Worm (Caenorhabditis elegans) whole organism, L3 larva: Measurements from ENCODE around the gene srh-235.

Experiments used
- eor-1 ChIP-seq, 2 experiments: fragments of 150-350 bp; optimal IDR thresholded peaks; 2 replicates each; lab custom pipeline; 2014 to 2018; ENCODE audit warnings: missing biosample characterization in 2 of 2, missing genetic modification characterization in 2 of 2
- lin-15B ChIP-seq: fragments of 150-350 bp; optimal IDR thresholded peaks from 2 replicates; lab custom pipeline; 2014; ENCODE audit warnings: missing biosample characterization, missing genetic modification characterization
- nhr-11 ChIP-seq: fragments of 150-350 bp; optimal IDR thresholded peaks from 2 replicates; lab custom pipeline; 2014; ENCODE audit warnings: missing biosample characterization, missing genetic modification characterization
- nhr-237 ChIP-seq: fragments of 150-350 bp; optimal IDR thresholded peaks from 2 replicates; lab custom pipeline; 2014; ENCODE audit warnings: missing biosample characterization, missing genetic modification characterization
- nhr-76 ChIP-seq: fragments of 150-350 bp; sonication (generic microtip); optimal IDR thresholded peaks from 5 replicates; lab custom pipeline; 2014; ENCODE audit warnings: missing biosample characterization, missing genetic modification characterization
- pha-4 ChIP-seq: fragments of 150-350 bp; optimal IDR thresholded peaks from 2 replicates; lab custom pipeline; 2014; ENCODE audit warnings: missing biosample characterization, missing genetic modification reagents, missing genetic modification characterization
- tbx-2 ChIP-seq: sonication (generic microtip); optimal IDR thresholded peaks from 2 replicates; lab custom pipeline; 2016; ENCODE audit warnings: mild to moderate bottlenecking, missing genetic modification characterization, missing compliant biosample characterization
- unc-39 ChIP-seq: sonication (generic microtip); optimal IDR thresholded peaks from 4 replicates; lab custom pipeline; 2017; ENCODE audit warnings: missing biosample characterization, missing genetic modification characterization

ce11 chrV:17496071-17496470 is 24.6 kb upstream of the srh-235 start, which contains the start of gene srh-118:
- TF ChIP-seq lin-15B (tag; lab: Kevin White, UChicago) (no peak), nhr-11 (tag; lab: Kevin White, UChicago) (no peak), unc-39 (tag; lab: Kevin White, UChicago) (no peak), pha-4 (tag; lab: Kevin White, UChicago) (no peak), eor-1 (tag; optimal IDR thresholded peaks at IDR 0.05; lab: Kevin White, UChicago) (no peak), tbx-2 (tag; lab: Kevin White, UChicago) (no peak), nhr-76 (tag; lab: Kevin White, UChicago) (no peak), nhr-237 (tag; lab: Kevin White, UChicago) (no peak)
